Fruit fly (Drosophila melanogaster): ENCODE data around the gene GstO1.

Gene GstO1

dm6 chr3L:8547104-8547523 is 22.4 kb upstream of the GstO1 start (continued):
- TF ChIP-seq nom (GFP tag; optimal IDR thresholded peaks at IDR 0.05) (no peak), Poxn (GFP tag; IDR thresholded peaks at IDR 0.05) (peak; percentile 62), sqz (GFP tag; optimal IDR thresholded peaks at IDR 0.05) (peak; percentile 79), Ptx1 (GFP tag; IDR thresholded peaks at IDR 0.05) (peak; percentile 92), CG12659 (GFP tag; optimal IDR thresholded peaks at IDR 0.05) (peak; percentile 93), NC2β (GFP tag; optimal IDR thresholded peaks at IDR 0.05) (peak; percentile 44), pan (optimal IDR thresholded peaks at IDR 0.05) (no peak), pan (GFP tag; optimal IDR thresholded peaks at IDR 0.05 in 1 of 2, IDR thresholded peaks at IDR 0.05 in 1 of 2) (peak in 1 of 2 experiments; percentile 87), CG14050 (GFP tag; IDR thresholded peaks at IDR 0.05) (peak; percentile 61; the same call in 2 of the 3 replicates), CG6272 (GFP tag; IDR thresholded peaks at IDR 0.05) (peak; percentile 62), jing (GFP tag; optimal IDR thresholded peaks at IDR 0.05) (peak; percentile 69), chn (GFP tag; optimal IDR thresholded peaks at IDR 0.05) (peak; percentile 69), CG9727 (GFP tag; optimal IDR thresholded peaks at IDR 0.05) (peak; percentile 90), sim (GFP tag; IDR thresholded peaks at IDR 0.05) (peak; percentile 15; the same call in 1 of the 2 replicates), Hr51 (GFP tag; optimal IDR thresholded peaks at IDR 0.05) (peak; percentile 71 to 91), grn (GFP tag; optimal IDR thresholded peaks at IDR 0.05) (peak; percentile 22), PHDP (tag; optimal IDR thresholded peaks at IDR 0.05) (peak; percentile 90), Dfd (GFP tag; optimal IDR thresholded peaks at IDR 0.05) (no peak), CG1233 (GFP tag; optimal IDR thresholded peaks at IDR 0.05) (peak; percentile 88), slbo (GFP tag; IDR thresholded peaks at IDR 0.05) (peak; percentile 92), HmgZ (tag; optimal IDR thresholded peaks at IDR 0.05) (peak; percentile 91), CG2875 (GFP tag; optimal IDR thresholded peaks at IDR 0.05) (peak; percentile 82), peb (GFP tag; IDR thresholded peaks at IDR 0.05) (0 out of 2 replicates have a peak, but pooled peaks have one; percentile 39), CG10267 (tag; optimal IDR thresholded peaks at IDR 0.05) (peak; percentile 80), ham (GFP tag; IDR thresholded peaks at IDR 0.05) (no peak), CG18599 (GFP tag; optimal IDR thresholded peaks at IDR 0.05) (peak; percentile 92), sens-2 (GFP tag; IDR thresholded peaks at IDR 0.05) (0 out of 2 replicates have a peak, but pooled peaks have one; percentile 36), MESR4 (GFP tag; optimal IDR thresholded peaks at IDR 0.05) (no peak), Eip74EF (GFP tag; optimal IDR thresholded peaks at IDR 0.05) (peak in 1 of 2 experiments; percentile 80), Fer1 (GFP tag; optimal IDR thresholded peaks at IDR 0.05) (peak; percentile 91), oc (tag; optimal IDR thresholded peaks at IDR 0.05) (peak; percentile 85), psq (GFP tag; optimal IDR thresholded peaks at IDR 0.05) (peak; percentile 39), CrebB (tag; optimal IDR thresholded peaks at IDR 0.05) (peak; percentile 67), CG15601 (tag; optimal IDR thresholded peaks at IDR 0.05) (peak; percentile 75), pho (GFP tag; optimal IDR thresholded peaks at IDR 0.05) (peak; percentile 82), lilli (GFP tag; optimal IDR thresholded peaks at IDR 0.05) (peak; percentile 88), CG12104 (GFP tag; optimal IDR thresholded peaks at IDR 0.05) (peak; percentile 82), CG17612 (GFP tag; IDR thresholded peaks at IDR 0.05) (peak; percentile 73), bowl (GFP tag; IDR thresholded peaks at IDR 0.05) (peak; percentile 47; the same call in 1 of the 2 replicates), ro (GFP tag; IDR thresholded peaks at IDR 0.05) (peak; percentile 35; the same call in 1 of the 2 replicates), sisA (GFP tag; IDR thresholded peaks at IDR 0.05) (peak; percentile 77), zfh2 (GFP tag; optimal IDR thresholded peaks at IDR 0.05) (peak; percentile 74), BEAF-32 (GFP tag; optimal IDR thresholded peaks at IDR 0.05) (peak; percentile 2), jigr1 (GFP tag; IDR thresholded peaks at IDR 0.05) (peak; percentile 41; the same call in 1 of the 3 replicates), CG4328 (GFP tag; optimal IDR thresholded peaks at IDR 0.05) (peak; percentile 77), trh (GFP tag; optimal IDR thresholded peaks at IDR 0.05) (peak; percentile 72), Lhr (GFP tag; optimal IDR thresholded peaks at IDR 0.05) (peak; percentile 54), CG10366 (GFP tag; IDR thresholded peaks at IDR 0.05) (peak; percentile 63), Scr (GFP tag; IDR thresholded peaks at IDR 0.05; ENCODE audit: partially characterized antibody) (no peak), scrt (GFP tag; optimal IDR thresholded peaks at IDR 0.05) (peak; percentile 79)

All from whole organism, embryonic.